Worm (Caenorhabditis elegans) whole organism, L2 larva: ENCODE data around the gene phat-6.

Experiments
- C34F6.9 ChIP-seq: fragments of 150-350 bp; optimal IDR thresholded peaks from 2 replicates; lab custom pipeline; 2014; ENCODE audit warnings: missing biosample characterization, missing genetic modification characterization
- F13H6.1 ChIP-seq: sonication (generic microtip); optimal IDR thresholded peaks from 2 replicates; lab custom pipeline; 2016; ENCODE audit warnings: missing genetic modification characterization, missing compliant biosample characterization
- R02D3.7 ChIP-seq: fragments of 150-350 bp; optimal IDR thresholded peaks from 2 replicates; lab custom pipeline; 2014; ENCODE audit warnings: missing biosample characterization, missing genetic modification characterization
- Y55F3AM.14 ChIP-seq: fragments of 200-800 bp; sonication (Bioruptor generic); optimal IDR thresholded peaks from 2 replicates; lab custom pipeline; 2018; ENCODE audit warnings: mild to moderate bottlenecking, missing genetic modification characterization, missing compliant biosample characterization
- ZK546.5 ChIP-seq: sonication (generic microtip); optimal IDR thresholded peaks from 2 replicates; lab custom pipeline; 2017; ENCODE audit warnings: missing biosample characterization, missing genetic modification characterization
- alr-1 ChIP-seq: fragments of 150-350 bp; optimal IDR thresholded peaks from 2 replicates; lab custom pipeline; 2014; ENCODE audit warnings: missing biosample characterization, missing genetic modification characterization
- aly-2 ChIP-seq: fragments of 150-350 bp; optimal IDR thresholded peaks from 2 replicates; lab custom pipeline; 2014; ENCODE audit warnings: missing biosample characterization, missing genetic modification characterization
- ama-1 ChIP-seq: fragments of 150-350 bp; optimal IDR thresholded peaks from 2 replicates; lab custom pipeline; 2018; ENCODE audit warnings: inconsistent platforms
- blmp-1 ChIP-seq: sonication (generic microtip); optimal IDR thresholded peaks from 2 replicates; lab custom pipeline; 2017; ENCODE audit warnings: missing genetic modification characterization, mild to moderate bottlenecking, missing compliant biosample characterization, antibody characterized with exemption, moderate library complexity; ENCODE audit not compliant: insufficient read depth
- ceh-16 ChIP-seq: fragments of 150-350 bp; optimal IDR thresholded peaks from 2 replicates; lab custom pipeline; 2014; ENCODE audit warnings: missing biosample characterization, missing genetic modification characterization
- ceh-82 ChIP-seq: fragments of 150-350 bp; optimal IDR thresholded peaks from 2 replicates; lab custom pipeline; 2014; ENCODE audit warnings: missing biosample characterization, missing genetic modification characterization
- crh-2 ChIP-seq: sonication (generic microtip); optimal IDR thresholded peaks from 2 replicates; lab custom pipeline; 2017; ENCODE audit warnings: missing biosample characterization, missing genetic modification characterization
- dmd-4 ChIP-seq: sonication (generic microtip); optimal IDR thresholded peaks from 2 replicates; lab custom pipeline; 2017; ENCODE audit warnings: missing biosample characterization, missing genetic modification characterization
- egl-27 ChIP-seq: sonication (generic microtip); optimal IDR thresholded peaks from 3 replicates; lab custom pipeline; 2017; ENCODE audit warnings: missing biosample characterization, missing genetic modification reagents, missing genetic modification characterization
- elt-1 ChIP-seq: fragments of 150-350 bp; optimal IDR thresholded peaks from 2 replicates; lab custom pipeline; 2014; ENCODE audit warnings: missing biosample characterization, missing genetic modification characterization
- elt-3 ChIP-seq: sonication (generic microtip); optimal IDR thresholded peaks from 2 replicates; lab custom pipeline; 2017; ENCODE audit warnings: missing biosample characterization, missing genetic modification characterization
- fos-1 ChIP-seq: fragments of 150-350 bp; optimal IDR thresholded peaks from 2 replicates; lab custom pipeline; 2014; ENCODE audit warnings: missing biosample characterization, missing genetic modification characterization
- gmeb-1 ChIP-seq: fragments of 150-350 bp; optimal IDR thresholded peaks from 2 replicates; lab custom pipeline; 2014; ENCODE audit warnings: missing biosample characterization, missing genetic modification characterization
- lin-11 ChIP-seq: fragments of 150-350 bp; sonication (generic microtip); optimal IDR thresholded peaks from 2 replicates; lab custom pipeline; 2014; ENCODE audit warnings: missing biosample characterization, missing genetic modification characterization, inconsistent platforms, mixed read lengths
- lin-13 ChIP-seq: fragments of 150-350 bp; optimal IDR thresholded peaks from 2 replicates; lab custom pipeline; 2014; ENCODE audit warnings: missing biosample characterization, missing genetic modification reagents, missing genetic modification characterization
- lin-39 ChIP-seq: fragments of 150-350 bp; optimal IDR thresholded peaks from 2 replicates; lab custom pipeline; 2014; ENCODE audit warnings: missing biosample characterization, missing genetic modification reagents, missing genetic modification characterization
- lsy-2 ChIP-seq, 2 experiments: fragments of 150-350 bp in 1 of 2; sonication (generic microtip) in 1 of 2; optimal IDR thresholded peaks; 2 replicates each; lab custom pipeline; 2014 to 2017; ENCODE audit warnings: missing biosample characterization in 2 of 2, missing genetic modification characterization in 2 of 2
- mab-5 ChIP-seq: fragments of 150-350 bp; optimal IDR thresholded peaks from 2 replicates; lab custom pipeline; 2014; ENCODE audit warnings: missing biosample characterization, missing genetic modification characterization
- mbf-1 ChIP-seq: sonication (generic microtip); optimal IDR thresholded peaks from 2 replicates; lab custom pipeline; 2017; ENCODE audit warnings: missing biosample characterization, missing genetic modification characterization
- mdl-1 ChIP-seq, 2 experiments: fragments of 150-350 bp in 1 of 2; sonication (generic microtip) in 1 of 2; optimal IDR thresholded peaks; 2 replicates each; lab custom pipeline; 2017; ENCODE audit warnings: missing biosample characterization in 2 of 2, missing genetic modification characterization in 2 of 2
- nhr-10 ChIP-seq: sonication (generic microtip); optimal IDR thresholded peaks from 2 replicates; lab custom pipeline; 2017; ENCODE audit warnings: missing biosample characterization, missing genetic modification characterization
- nhr-11 ChIP-seq: fragments of 150-350 bp; optimal IDR thresholded peaks from 2 replicates; lab custom pipeline; 2014; ENCODE audit warnings: missing biosample characterization, missing genetic modification characterization
- nhr-12 ChIP-seq: fragments of 150-350 bp; optimal IDR thresholded peaks from 2 replicates; lab custom pipeline; 2014; ENCODE audit warnings: missing biosample characterization, missing genetic modification characterization
- nhr-129 ChIP-seq: fragments of 150-350 bp; optimal IDR thresholded peaks from 2 replicates; lab custom pipeline; 2014; ENCODE audit warnings: missing biosample characterization, missing genetic modification characterization
- nhr-21 ChIP-seq: fragments of 150-350 bp; optimal IDR thresholded peaks from 2 replicates; lab custom pipeline; 2014; ENCODE audit warnings: missing biosample characterization, missing genetic modification characterization
- nhr-23 ChIP-seq: fragments of 150-350 bp; optimal IDR thresholded peaks from 2 replicates; lab custom pipeline; 2014; ENCODE audit warnings: missing biosample characterization, missing genetic modification reagents, missing genetic modification characterization
- nhr-237 ChIP-seq: fragments of 150-350 bp; optimal IDR thresholded peaks from 2 replicates; lab custom pipeline; 2014; ENCODE audit warnings: missing biosample characterization, missing genetic modification characterization
- nhr-25 ChIP-seq: fragments of 150-350 bp; sonication (generic microtip); optimal IDR thresholded peaks from 3 replicates; lab custom pipeline; 2014; ENCODE audit warnings: missing biosample characterization, missing genetic modification characterization
- nhr-6 ChIP-seq: fragments of 150-350 bp; optimal IDR thresholded peaks from 2 replicates; lab custom pipeline; 2014; ENCODE audit warnings: missing biosample characterization, missing genetic modification characterization
- nhr-77 ChIP-seq: fragments of 150-350 bp; optimal IDR thresholded peaks from 2 replicates; lab custom pipeline; 2014; ENCODE audit warnings: missing biosample characterization, missing genetic modification characterization
- peb-1 ChIP-seq: fragments of 150-350 bp; optimal IDR thresholded peaks from 2 replicates; lab custom pipeline; 2014; ENCODE audit warnings: missing biosample characterization, missing genetic modification characterization
- sem-4 ChIP-seq: fragments of 150-350 bp; optimal IDR thresholded peaks from 2 replicates; lab custom pipeline; 2014; ENCODE audit warnings: missing biosample characterization, missing genetic modification reagents, missing genetic modification characterization
- skn-1 ChIP-seq: sonication (generic microtip); optimal IDR thresholded peaks from 2 replicates; lab custom pipeline; 2017; ENCODE audit warnings: missing biosample characterization, missing genetic modification characterization
- sma-3 ChIP-seq: sonication (generic microtip); optimal IDR thresholded peaks from 2 replicates; lab custom pipeline; 2016; ENCODE audit warnings: missing genetic modification reagents, missing genetic modification characterization, missing compliant biosample characterization
- sma-9 ChIP-seq, 2 experiments: fragments of 150-350 bp in 1 of 2; sonication (generic microtip) in 1 of 2; optimal IDR thresholded peaks; 2 replicates each; lab custom pipeline; 2014 to 2016; ENCODE audit warnings: missing genetic modification characterization in 2 of 2, mild to moderate bottlenecking in 1 of 2, missing biosample characterization in 1 of 2, missing compliant biosample characterization in 1 of 2, missing genetic modification reagents in 1 of 2, moderate library complexity in 1 of 2
- snpc-4 ChIP-seq: fragments of 150-350 bp; optimal IDR thresholded peaks from 2 replicates; lab custom pipeline; 2014; ENCODE audit warnings: missing biosample characterization, missing genetic modification characterization
- unc-39 ChIP-seq: fragments of 150-350 bp; optimal IDR thresholded peaks from 2 replicates; lab custom pipeline; 2014; ENCODE audit warnings: missing biosample characterization, missing genetic modification characterization
- unc-55 ChIP-seq: fragments of 150-350 bp; sonication (generic microtip); optimal IDR thresholded peaks from 3 replicates; lab custom pipeline; 2014; ENCODE audit warnings: missing biosample characterization, missing genetic modification reagents, missing genetic modification characterization
- unc-62 ChIP-seq: fragments of 150-350 bp; optimal IDR thresholded peaks from 2 replicates; lab custom pipeline; 2014; ENCODE audit warnings: missing biosample characterization, missing genetic modification reagents, missing genetic modification characterization
- zag-1 ChIP-seq: fragments of 150-350 bp; optimal IDR thresholded peaks from 2 replicates; lab custom pipeline; 2014; ENCODE audit warnings: missing biosample characterization, missing genetic modification characterization
- ztf-1 ChIP-seq: fragments of 200-800 bp; sonication (Bioruptor generic); conservative IDR thresholded peaks from 2 replicates; pipeline ENCODE4 v1.3.6; 2022; ENCODE audit warnings: missing genetic modification characterization, missing compliant biosample characterization
- ztf-11 ChIP-seq: sonication (generic microtip); optimal IDR thresholded peaks from 2 replicates; lab custom pipeline; 2017; ENCODE audit warnings: missing biosample characterization, missing genetic modification characterization
- ztf-4 ChIP-seq: fragments of 150-350 bp; optimal IDR thresholded peaks from 2 replicates; lab custom pipeline; 2014; ENCODE audit warnings: missing biosample characterization, missing genetic modification characterization

The phat-6 gene

DNA sequence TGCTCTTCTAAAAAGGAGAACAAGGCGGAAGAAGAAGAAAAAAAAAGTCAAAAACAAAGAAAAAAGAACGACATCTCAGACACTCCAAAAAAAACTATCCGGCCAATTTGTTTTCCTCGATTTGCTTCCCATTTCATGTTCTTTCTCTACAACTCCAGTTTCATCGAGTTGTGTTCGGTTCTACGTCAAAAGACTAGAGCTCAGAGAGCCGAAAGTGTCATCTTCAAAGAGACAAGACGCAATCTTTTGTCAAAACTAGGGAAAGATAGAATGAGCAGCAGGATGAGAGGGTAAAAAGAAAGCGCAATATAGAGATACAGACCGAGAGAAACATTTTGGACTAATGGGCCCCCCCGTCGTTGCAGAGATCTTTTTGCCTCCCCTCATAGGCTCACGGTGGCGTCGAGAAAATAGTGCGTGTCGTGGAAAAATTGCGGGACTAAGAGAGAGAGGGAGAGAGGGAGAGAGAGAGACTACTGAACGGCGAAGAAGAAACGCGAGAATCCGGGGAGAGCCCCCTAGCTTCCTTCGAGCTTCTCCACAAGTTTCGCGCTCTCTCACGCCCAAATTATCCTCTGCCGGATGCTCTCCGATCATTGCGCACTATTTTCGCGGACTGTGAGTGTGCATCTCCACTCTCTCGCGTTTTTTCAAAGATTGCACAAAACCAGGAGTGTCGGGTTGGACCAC, 5.1 kb downstream of the phat-6 start:
- TF ChIP-seq elt-1 (tag; lab: Kevin White, UChicago) (no peak), lin-13 (peak; percentile 63), zag-1 (tag; lab: Kevin White, UChicago) (peak; percentile 79), gmeb-1 (no peak), lin-39 (tag; lab: Kevin White, UChicago) (no peak), snpc-4 (tag; lab: Kevin White, UChicago) (peak; percentile 16), ztf-1 (no peak), nhr-11 (no peak), lsy-2 (tag; optimal IDR thresholded peaks at IDR 0.05; lab: Kevin White, UChicago) (peak in 1 of 2 experiments; percentile 72), ceh-82 (peak; percentile 23), unc-39 (no peak), nhr-129 (peak; percentile 86), nhr-21 (tag; lab: Kevin White, UChicago) (peak; percentile 9), sma-9 (GFP tag; optimal IDR thresholded peaks at IDR 0.05; lab: Kevin White, UChicago) (peak; percentile 87), sma-9 (tag; optimal IDR thresholded peaks at IDR 0.05; lab: Kevin White, UChicago) (no peak), dmd-4 (tag; lab: Kevin White, UChicago) (no peak), F13H6.1 (peak; percentile 95), unc-55 (GFP tag; lab: Kevin White, UChicago) (peak; percentile 82), mbf-1 (tag; lab: Kevin White, UChicago) (no peak), ztf-4 (peak; percentile 85), mdl-1 (tag; optimal IDR thresholded peaks at IDR 0.05; lab: Kevin White, UChicago) (peak; percentile 43 to 58), egl-27 (tag; lab: Kevin White, UChicago) (peak; percentile 77), mab-5 (tag; lab: Kevin White, UChicago) (peak; percentile 79), ztf-11 (tag; lab: Kevin White, UChicago) (no peak), lin-11 (tag; lab: Kevin White, UChicago) (peak; percentile 31), alr-1 (no peak), nhr-12 (tag; lab: Kevin White, UChicago) (no peak), nhr-77 (tag; lab: Kevin White, UChicago) (no peak), ama-1 (no peak), peb-1 (tag; lab: Kevin White, UChicago) (no peak), Y55F3AM.14 (no peak), skn-1 (tag; lab: Kevin White, UChicago) (no peak), sem-4 (peak; percentile 84), aly-2 (tag; lab: Kevin White, UChicago) (no peak), C34F6.9 (tag; lab: Kevin White, UChicago) (peak; percentile 75), nhr-237 (tag; lab: Kevin White, UChicago) (no peak), fos-1 (tag; lab: Kevin White, UChicago) (peak; percentile 5), nhr-6 (tag; lab: Kevin White, UChicago) (no peak), crh-2 (tag; lab: Kevin White, UChicago) (peak; percentile 71), blmp-1 (tag; lab: Kevin White, UChicago) (no peak), R02D3.7 (tag; lab: Kevin White, UChicago) (no peak), ZK546.5 (tag; lab: Kevin White, UChicago) (no peak), unc-62 (GFP tag; lab: Kevin White, UChicago) (no peak), nhr-23 (tag; lab: Kevin White, UChicago) (no peak), ceh-16 (no peak), elt-3 (tag; lab: Kevin White, UChicago) (no peak), sma-3 (GFP tag; lab: Kevin White, UChicago) (no peak), nhr-25 (tag; lab: Kevin White, UChicago) (no peak), nhr-10 (tag; lab: Kevin White, UChicago) (no peak)
